Worm (Caenorhabditis elegans): ENCODE results near the gene Y38F1A.8.

DNA sequence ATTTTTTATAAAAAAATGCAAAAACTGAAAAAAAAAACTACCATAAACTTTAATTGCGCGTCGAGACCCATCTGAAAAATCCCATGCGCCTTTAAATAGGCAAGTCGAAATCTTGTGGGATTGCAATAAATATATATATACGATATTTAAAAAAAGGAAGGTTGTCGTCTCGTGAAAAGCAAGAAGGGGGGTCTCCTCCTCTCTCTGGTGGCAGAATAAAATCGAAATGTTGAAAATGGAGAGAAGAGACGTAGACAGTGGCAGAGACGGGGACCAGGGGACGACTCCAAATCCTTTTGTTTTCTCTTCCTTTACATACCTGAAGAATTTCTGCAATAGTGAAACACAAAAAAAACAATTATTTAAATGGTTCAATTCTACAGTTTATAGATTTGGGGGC, 13.3 kb upstream of the Y38F1A.8 start, which contains the start of gene F18A11.5:
- TF ChIP-seq ztf-11 (tag; optimal IDR thresholded peaks at IDR 0.05) (no peak), aly-2 (tag; optimal IDR thresholded peaks at IDR 0.05) (no peak), snpc-4 (tag; optimal IDR thresholded peaks at IDR 0.05) (no peak), nhr-77 (tag; optimal IDR thresholded peaks at IDR 0.05) (no peak), alr-1 (tag; optimal IDR thresholded peaks at IDR 0.05) (no peak), zag-1 (tag; optimal IDR thresholded peaks at IDR 0.05) (no peak), C34F6.9 (tag; optimal IDR thresholded peaks at IDR 0.05) (peak; percentile 10), ceh-82 (tag; optimal IDR thresholded peaks at IDR 0.05) (no peak), mdl-1 (tag; optimal IDR thresholded peaks at IDR 0.05) (no peak)

Data from whole organism, L2 larva.